Worm (Caenorhabditis elegans): ENCODE data around the gene acl-6.

acl-6 gene

DNA sequence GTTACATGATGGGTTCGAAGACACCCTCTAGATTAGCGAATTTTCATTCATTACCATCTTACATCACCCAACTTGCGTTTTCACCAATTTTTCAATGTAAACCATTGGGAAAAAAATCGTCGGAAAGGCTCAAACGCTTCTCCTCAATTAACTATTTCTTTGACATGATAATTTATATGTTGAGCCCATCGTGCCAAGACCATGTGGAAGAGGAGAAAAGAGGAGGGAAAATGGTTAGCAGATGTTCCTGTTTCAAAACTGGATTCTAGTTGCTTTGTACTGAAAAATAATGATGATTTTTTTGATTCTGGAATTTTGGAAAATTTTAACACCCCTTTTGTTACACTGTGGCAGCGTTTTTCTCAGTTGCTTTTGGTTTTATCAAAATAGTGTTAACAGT lies 10.9 kb downstream of the acl-6 start:
- no peak for TF ChIP-seq ceh-24 (tag; optimal IDR thresholded peaks at IDR 0.05)
- no peak for TF ChIP-seq elt-4 (tag; optimal IDR thresholded peaks at IDR 0.05)
- TF ChIP-seq pax-1 (tag; optimal IDR thresholded peaks at IDR 0.05), result no peak
- TF ChIP-seq K02D7.2 (tag; optimal IDR thresholded peaks at IDR 0.05), result no peak
- no peak for TF ChIP-seq elt-2 (tag; optimal IDR thresholded peaks at IDR 0.05)
- no peak for TF ChIP-seq npax-4 (tag; optimal IDR thresholded peaks at IDR 0.05)
- TF ChIP-seq fkh-6 (tag; optimal IDR thresholded peaks at IDR 0.05), result no peak
- TF ChIP-seq unc-86 (tag; optimal IDR thresholded peaks at IDR 0.05), result no peak
- no peak for TF ChIP-seq ceh-9 (tag; optimal IDR thresholded peaks at IDR 0.05)
- no peak for TF ChIP-seq ets-4 (tag; optimal IDR thresholded peaks at IDR 0.05)

DNA sequence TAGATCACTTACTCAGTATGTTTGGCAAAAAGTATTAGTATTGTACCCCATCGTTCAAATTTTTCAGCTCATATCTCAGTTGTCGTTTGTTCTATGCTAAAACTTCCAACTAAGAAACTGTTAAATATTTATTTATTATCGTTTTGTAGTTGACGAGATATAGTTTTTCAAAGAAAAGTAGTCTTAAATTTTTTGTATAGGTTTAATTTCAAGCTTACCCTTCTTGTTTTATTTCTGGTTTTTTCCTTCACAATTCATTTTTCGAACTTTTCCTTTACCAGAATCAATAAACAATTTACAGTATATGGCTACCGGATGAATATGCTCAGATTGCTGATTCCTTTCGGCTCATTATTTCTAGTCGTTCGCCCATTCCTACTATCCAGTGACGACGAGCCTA lies 12.7 kb downstream of the acl-6 start, which contains the start of gene F08F3.1:
Gene F08F3.1 (plus strand): TSS at position 301 of the 400 bp plus-strand sequence.
- TF ChIP-seq ceh-6 (GFP tag; optimal IDR thresholded peaks at IDR 0.05), result no peak
- no peak for TF ChIP-seq ceh-30 (tag; optimal IDR thresholded peaks at IDR 0.05)
- no peak for TF ChIP-seq Y22D7AL.16 (tag; optimal IDR thresholded peaks at IDR 0.05)
- TF ChIP-seq K02D7.2 (tag; optimal IDR thresholded peaks at IDR 0.05), result no peak
- TF ChIP-seq tbx-2 (tag; optimal IDR thresholded peaks at IDR 0.05), result no peak
- no peak for TF ChIP-seq elt-4 (tag; optimal IDR thresholded peaks at IDR 0.05)
- no peak for TF ChIP-seq ceh-45 (GFP tag; IDR thresholded peaks at IDR 0.05)
- TF ChIP-seq sox-4 (tag; optimal IDR thresholded peaks at IDR 0.05), result no peak
- no peak for TF ChIP-seq pax-1 (tag; optimal IDR thresholded peaks at IDR 0.05)
- no peak for TF ChIP-seq npax-4 (tag; optimal IDR thresholded peaks at IDR 0.05)
- TF ChIP-seq gmeb-2 (tag; optimal IDR thresholded peaks at IDR 0.05), result no peak
- no peak for TF ChIP-seq fkh-10 (GFP tag; optimal IDR thresholded peaks at IDR 0.05)
- TF ChIP-seq elt-2 (tag; optimal IDR thresholded peaks at IDR 0.05), result no peak
- no peak for TF ChIP-seq ref-2 (tag; optimal IDR thresholded peaks at IDR 0.05)
- no peak for TF ChIP-seq ztf-16 (tag; optimal IDR thresholded peaks at IDR 0.05)
- TF ChIP-seq ceh-19 (GFP tag; optimal IDR thresholded peaks at IDR 0.05), result no peak
- no peak for TF ChIP-seq pag-3 (tag; optimal IDR thresholded peaks at IDR 0.05; ENCODE audit: borderline replicate concordance)

DNA sequence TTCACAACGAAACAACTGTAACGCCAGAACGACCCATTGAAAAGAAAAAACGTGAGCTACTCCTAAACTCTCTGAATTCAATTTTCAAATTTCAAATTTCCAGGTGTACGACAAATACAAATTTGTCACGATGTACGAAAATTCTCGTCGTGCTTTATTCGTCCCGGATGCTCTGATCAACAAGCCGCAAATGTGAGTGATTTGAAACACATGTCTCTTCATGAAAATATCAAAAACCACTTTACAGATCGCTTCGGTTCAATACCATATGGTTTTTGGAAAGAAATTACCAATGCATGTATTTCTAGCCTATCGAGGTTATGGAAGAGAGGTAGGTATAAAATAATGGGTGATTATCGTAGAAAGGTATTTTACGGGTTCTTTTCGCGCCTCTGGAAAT lies 13.9 kb downstream of the acl-6 start:
- TF ChIP-seq sox-2 (GFP tag; IDR thresholded peaks at IDR 0.05) (no peak), C38D4.7 (GFP tag; optimal IDR thresholded peaks at IDR 0.05) (no peak), npax-4 (tag; optimal IDR thresholded peaks at IDR 0.05) (no peak)

DNA sequence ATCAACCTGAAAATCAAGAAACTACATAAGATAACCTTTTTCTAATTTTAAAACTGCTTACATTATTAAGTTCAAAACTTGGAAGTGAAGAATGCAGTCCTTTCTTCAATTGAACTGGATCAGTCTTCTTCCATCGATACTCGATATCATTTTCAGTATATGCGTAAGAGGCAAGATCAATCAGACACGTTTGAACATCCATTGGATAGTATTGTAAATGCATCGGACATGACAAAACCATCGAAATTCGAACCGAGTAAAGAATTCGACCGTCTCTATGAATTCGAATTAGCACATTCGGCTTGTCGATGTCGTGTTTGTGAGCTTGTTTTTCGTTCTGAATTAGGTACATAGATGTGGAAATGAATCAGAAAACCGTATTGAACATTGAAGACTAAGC lies 17.6 kb downstream of the acl-6 start:
- TF ChIP-seq ceh-30 (tag; optimal IDR thresholded peaks at IDR 0.05), result no peak
- no peak for TF ChIP-seq elt-2 (tag; optimal IDR thresholded peaks at IDR 0.05)
- no peak for TF ChIP-seq ref-2 (tag; optimal IDR thresholded peaks at IDR 0.05)
- no peak for TF ChIP-seq gmeb-2 (tag; optimal IDR thresholded peaks at IDR 0.05)
- no peak for TF ChIP-seq ahr-1 (tag; optimal IDR thresholded peaks at IDR 0.05)
- no peak for TF ChIP-seq rnt-1 (tag; optimal IDR thresholded peaks at IDR 0.05)
- no peak for TF ChIP-seq K09A11.1 (tag; optimal IDR thresholded peaks at IDR 0.05; ENCODE audit: insufficient read depth)
- TF ChIP-seq tbx-7 (tag; optimal IDR thresholded peaks at IDR 0.05), result no peak
- TF ChIP-seq eyg-1 (tag; optimal IDR thresholded peaks at IDR 0.05), result no peak
- no peak for TF ChIP-seq ceh-18 (tag; optimal IDR thresholded peaks at IDR 0.05)
- TF ChIP-seq ets-4 (tag; optimal IDR thresholded peaks at IDR 0.05), result no peak
- TF ChIP-seq ama-1 (optimal IDR thresholded peaks at IDR 0.05), result no peak
- TF ChIP-seq zip-5 (tag; optimal IDR thresholded peaks at IDR 0.05), result no peak
- TF ChIP-seq unc-55 (GFP tag; optimal IDR thresholded peaks at IDR 0.05), result no peak
- no peak for TF ChIP-seq unc-86 (tag; optimal IDR thresholded peaks at IDR 0.05)
- TF ChIP-seq lin-11 (tag; optimal IDR thresholded peaks at IDR 0.05), result no peak
- no peak for TF ChIP-seq npax-4 (tag; optimal IDR thresholded peaks at IDR 0.05)
- TF ChIP-seq ceh-19 (GFP tag; optimal IDR thresholded peaks at IDR 0.05), result no peak
- no peak for TF ChIP-seq unc-42 (tag; optimal IDR thresholded peaks at IDR 0.05)
- no peak for TF ChIP-seq fax-1 (tag; optimal IDR thresholded peaks at IDR 0.05)

DNA sequence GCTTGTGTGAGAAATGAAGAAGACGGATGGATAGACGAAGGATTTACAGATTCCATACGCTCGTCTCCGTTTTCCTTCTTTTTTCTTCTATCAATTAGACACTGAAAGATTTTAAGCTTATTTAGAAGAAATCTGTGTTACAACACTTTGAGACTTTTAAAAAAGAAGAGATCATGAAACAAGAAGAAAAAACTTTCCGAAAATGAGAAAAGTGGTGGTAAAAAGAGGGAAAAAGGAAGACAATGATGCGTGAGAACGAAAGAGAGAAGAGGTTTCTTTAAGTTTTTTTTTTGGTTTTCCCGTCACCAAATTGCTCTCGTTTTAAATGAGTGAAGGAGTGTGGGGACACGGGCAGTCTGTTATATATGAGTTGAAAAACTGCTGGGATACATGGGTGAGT lies 20.4 kb downstream of the acl-6 start, which contains the start of gene glc-3:
Gene glc-3 (minus strand): TSS at position 101 of the 400 bp plus-strand sequence.
- TF ChIP-seq che-1 (tag; optimal IDR thresholded peaks at IDR 0.05), result no peak

Measured in whole organism, late embryonic.